Worm (Caenorhabditis elegans) whole organism, L1 larva: ENCODE measurements around the gene W10G6.1.
A peak's percentile ranks its signal among the peaks of the same experiment; 100 is the strongest.
"Not testable (repeated sequence)": the region's sequence is repeated elsewhere in the genome, so short reads cannot be mapped to it uniquely, and the experiment has no call there.

Source experiments
- C16A3.4 ChIP-seq: fragments of 150-350 bp; optimal IDR thresholded peaks from 2 replicates; lab custom pipeline; 2014; ENCODE audit warnings: missing biosample characterization, missing genetic modification characterization
- C34B4.2 ChIP-seq: sonication (generic microtip); optimal IDR thresholded peaks from 2 replicates; lab custom pipeline; 2017; ENCODE audit warnings: mild to moderate bottlenecking, missing genetic modification characterization, missing compliant biosample characterization
- F16B12.6 ChIP-seq: fragments of 150-350 bp; optimal IDR thresholded peaks from 2 replicates; lab custom pipeline; 2014; ENCODE audit warnings: missing biosample characterization, missing genetic modification characterization
- Y116A8C.19 ChIP-seq: sonication (generic microtip); optimal IDR thresholded peaks from 2 replicates; lab custom pipeline; 2016; ENCODE audit warnings: missing compliant biosample characterization, missing genetic modification characterization, borderline replicate concordance
- alr-1 ChIP-seq: fragments of 200-800 bp; sonication (Bioruptor generic); optimal IDR thresholded peaks from 2 replicates; lab custom pipeline; 2018; ENCODE audit warnings: borderline replicate concordance, mild to moderate bottlenecking, missing genetic modification characterization, missing compliant biosample characterization
- ceh-82 ChIP-seq, 3 experiments: fragments of 150-350 bp in 1 of 3; sonication (generic microtip) in 2 of 3; optimal IDR thresholded peaks; 2 replicates each; lab custom pipeline; 2014 to 2017; ENCODE audit warnings: missing biosample characterization in 3 of 3, missing genetic modification characterization in 3 of 3
- ceh-90 ChIP-seq: sonication (generic microtip); optimal IDR thresholded peaks from 2 replicates; lab custom pipeline; 2016; ENCODE audit warnings: missing genetic modification characterization, missing compliant biosample characterization
- ces-1 ChIP-seq: fragments of 150-350 bp; optimal IDR thresholded peaks from 2 replicates; lab custom pipeline; 2014; ENCODE audit warnings: missing biosample characterization, missing genetic modification reagents, missing genetic modification characterization
- dpl-1 ChIP-seq, 3 experiments: fragments of 150-350 bp in 2 of 3; sonication (generic microtip) in 1 of 3; optimal IDR thresholded peaks; 2 replicates each; lab custom pipeline; 2014 to 2017; ENCODE audit warnings: missing biosample characterization in 3 of 3, missing genetic modification characterization in 3 of 3, missing genetic modification reagents in 3 of 3
- efl-1 ChIP-seq, 4 experiments: fragments of 150-350 bp; optimal IDR thresholded peaks in 3 of 4; peaks in 1 of 4; 1 replicate in 1 of 4; 2 replicates in 3 of 4; lab custom pipeline; 2014; ENCODE audit warnings: missing biosample characterization in 2 of 4, missing genetic modification characterization in 2 of 4, missing genetic modification reagents in 2 of 4
- efl-3 ChIP-seq: fragments of 200-800 bp; sonication (Bioruptor generic); optimal IDR thresholded peaks from 2 replicates; lab custom pipeline; 2018; ENCODE audit warnings: mild to moderate bottlenecking, missing genetic modification characterization, missing compliant biosample characterization
- fkh-10 ChIP-seq: sonication (generic microtip); optimal IDR thresholded peaks from 2 replicates; lab custom pipeline; 2017; ENCODE audit warnings: missing biosample characterization, missing genetic modification reagents, missing genetic modification characterization
- fkh-4 ChIP-seq: sonication (generic microtip); optimal IDR thresholded peaks from 2 replicates; lab custom pipeline; 2016; ENCODE audit warnings: missing compliant biosample characterization, missing genetic modification characterization, borderline replicate concordance
- grh-1 ChIP-seq: fragments of 200-800 bp; sonication (Bioruptor generic); IDR thresholded peaks from 2 replicates; pipeline ENCODE4 v1.3.6; 2022; ENCODE audit warnings: missing genetic modification reagents, missing genetic modification characterization, missing compliant biosample characterization
- hlh-4 ChIP-seq: sonication (generic microtip); optimal IDR thresholded peaks from 2 replicates; lab custom pipeline; 2016; ENCODE audit warnings: mild to moderate bottlenecking, missing genetic modification characterization, missing compliant biosample characterization
- hpl-2 ChIP-seq: fragments of 150-350 bp; optimal IDR thresholded peaks from 2 replicates; lab custom pipeline; 2014; ENCODE audit warnings: missing biosample characterization, missing genetic modification reagents, missing genetic modification characterization
- isw-1 ChIP-seq: fragments of 200-800 bp; sonication (Bioruptor generic); IDR thresholded peaks from 2 replicates; pipeline ENCODE4 v1.3.6; 2022; ENCODE audit warnings: missing genetic modification characterization, missing compliant biosample characterization
- jun-1 ChIP-seq: fragments of 150-350 bp; optimal IDR thresholded peaks from 2 replicates; lab custom pipeline; 2014; ENCODE audit warnings: missing biosample characterization, missing genetic modification reagents, missing genetic modification characterization
- lin-13 ChIP-seq: fragments of 150-350 bp; optimal IDR thresholded peaks from 2 replicates; lab custom pipeline; 2014; ENCODE audit warnings: missing biosample characterization, missing genetic modification reagents, missing genetic modification characterization
- lin-14 ChIP-seq: fragments of 200-800 bp; sonication (Bioruptor generic); optimal IDR thresholded peaks from 2 replicates; lab custom pipeline; 2018; ENCODE audit warnings: mild to moderate bottlenecking, missing genetic modification characterization, moderate library complexity, missing compliant biosample characterization
- lin-15B ChIP-seq: fragments of 150-350 bp; sonication (generic microtip); optimal IDR thresholded peaks from 3 replicates; lab custom pipeline; 2014; ENCODE audit warnings: missing biosample characterization, missing genetic modification characterization
- mdl-1 ChIP-seq, 2 experiments: fragments of 150-350 bp; optimal IDR thresholded peaks; 2 replicates each; lab custom pipeline; 2014 to 2017; ENCODE audit warnings: missing biosample characterization in 2 of 2, missing genetic modification characterization in 2 of 2, inconsistent platforms in 1 of 2
- mep-1 ChIP-seq: fragments of 150-350 bp; optimal IDR thresholded peaks from 2 replicates; lab custom pipeline; 2014; ENCODE audit warnings: missing biosample characterization, missing genetic modification characterization
- nhr-12 ChIP-seq: sonication (generic microtip); optimal IDR thresholded peaks from 2 replicates; lab custom pipeline; 2017; ENCODE audit warnings: missing biosample characterization, missing genetic modification characterization
- nhr-237 ChIP-seq: fragments of 150-350 bp; optimal IDR thresholded peaks from 2 replicates; lab custom pipeline; 2014; ENCODE audit warnings: missing biosample characterization, missing genetic modification characterization
- nhr-47 ChIP-seq: sonication (generic microtip); optimal IDR thresholded peaks from 2 replicates; lab custom pipeline; 2016; ENCODE audit warnings: mild to moderate bottlenecking, missing genetic modification characterization, moderate library complexity, missing compliant biosample characterization
- nhr-71 ChIP-seq: sonication (generic microtip); optimal IDR thresholded peaks from 2 replicates; lab custom pipeline; 2016; ENCODE audit warnings: mild to moderate bottlenecking, missing genetic modification characterization, moderate library complexity, missing compliant biosample characterization
- nhr-84 ChIP-seq: sonication (generic microtip); optimal IDR thresholded peaks from 2 replicates; lab custom pipeline; 2017; ENCODE audit warnings: missing biosample characterization, missing genetic modification characterization
- nhr-85 ChIP-seq: sonication (generic microtip); peaks from one replicate; lab custom pipeline; 2016; ENCODE audit warnings: missing genetic modification characterization, inconsistent platforms, missing compliant biosample characterization
- nhr-90 ChIP-seq: sonication (generic microtip); optimal IDR thresholded peaks from 2 replicates; lab custom pipeline; 2016; ENCODE audit warnings: mild to moderate bottlenecking, missing genetic modification characterization, missing compliant biosample characterization; ENCODE audit not compliant: poor library complexity
- pqm-1 ChIP-seq: sonication (generic microtip); optimal IDR thresholded peaks from 3 replicates; lab custom pipeline; 2017; ENCODE audit warnings: missing biosample characterization, missing genetic modification characterization
- snpc-4 ChIP-seq: fragments of 150-350 bp; optimal IDR thresholded peaks from 2 replicates; lab custom pipeline; 2014; ENCODE audit warnings: missing biosample characterization, missing genetic modification characterization
- snu-23 ChIP-seq: sonication (generic microtip); optimal IDR thresholded peaks from 2 replicates; lab custom pipeline; 2016; ENCODE audit warnings: missing genetic modification characterization, missing compliant biosample characterization
- sptf-1 ChIP-seq: fragments of 150-350 bp; optimal IDR thresholded peaks from 2 replicates; lab custom pipeline; 2014; ENCODE audit warnings: missing biosample characterization, missing genetic modification characterization
- swsn-7 ChIP-seq: sonication (generic microtip); optimal IDR thresholded peaks from 2 replicates; lab custom pipeline; 2016; ENCODE audit warnings: missing genetic modification characterization, missing compliant biosample characterization
- tlp-1 ChIP-seq: fragments of 150-350 bp; optimal IDR thresholded peaks from 2 replicates; lab custom pipeline; 2014; ENCODE audit warnings: missing biosample characterization, missing genetic modification characterization
- unc-130 ChIP-seq: fragments of 150-350 bp; optimal IDR thresholded peaks from 2 replicates; lab custom pipeline; 2017; ENCODE audit warnings: missing biosample characterization, missing genetic modification characterization, inconsistent platforms
- unc-30 ChIP-seq: sonication (generic microtip); optimal IDR thresholded peaks from 2 replicates; lab custom pipeline; 2017; ENCODE audit warnings: missing biosample characterization, missing genetic modification characterization
- unc-62 ChIP-seq: fragments of 150-350 bp; optimal IDR thresholded peaks from 2 replicates; lab custom pipeline; 2014; ENCODE audit warnings: missing biosample characterization, missing genetic modification reagents, missing genetic modification characterization
- xbp-1 ChIP-seq: sonication (generic microtip); optimal IDR thresholded peaks from 2 replicates; lab custom pipeline; 2016; ENCODE audit warnings: missing genetic modification characterization, missing compliant biosample characterization
- zag-1 ChIP-seq: fragments of 150-350 bp; optimal IDR thresholded peaks from 2 replicates; lab custom pipeline; 2014; ENCODE audit warnings: missing biosample characterization, missing genetic modification characterization
- ztf-11 ChIP-seq, 2 experiments: sonication (generic microtip); optimal IDR thresholded peaks; 2 replicates each; lab custom pipeline; 2016 to 2017; ENCODE audit warnings: missing genetic modification characterization in 2 of 2, missing biosample characterization in 1 of 2, missing compliant biosample characterization in 1 of 2
- ztf-4 ChIP-seq: fragments of 150-350 bp; optimal IDR thresholded peaks from 2 replicates; lab custom pipeline; 2014; ENCODE audit warnings: missing biosample characterization, missing genetic modification characterization

W10G6.1 gene

ce11 chrX:16209660-16210059 is 35.3 kb upstream of the W10G6.1 start (continued):
- TF ChIP-seq hlh-4 (tag; lab: Kevin White, UChicago) (no peak), lin-14 (GFP tag; lab: Kevin White, UChicago) (peak; percentile 82), mdl-1 (tag; optimal IDR thresholded peaks at IDR 0.05; lab: Kevin White, UChicago) (peak in 1 of 2 experiments; percentile 82), jun-1 (tag; lab: Kevin White, UChicago) (peak; percentile 86), ztf-4 (tag; lab: Kevin White, UChicago) (peak; percentile 80), swsn-7 (peak; percentile 82), efl-3 (GFP tag; lab: Kevin White, UChicago) (peak; percentile 55), sptf-1 (tag; lab: Kevin White, UChicago) (no peak), nhr-47 (peak; percentile 94), grh-1 (GFP tag; lab: Robert Waterston, UW) (peak; percentile 79), alr-1 (no peak), unc-30 (tag; lab: Kevin White, UChicago) (no peak), fkh-10 (GFP tag; lab: Kevin White, UChicago) (peak; percentile 83), dpl-1 (GFP tag; optimal IDR thresholded peaks at IDR 0.05; lab: Kevin White, UChicago) (peak in 2 of 3 experiments; percentile 32), unc-130 (tag; lab: Kevin White, UChicago) (no peak), snpc-4 (tag; lab: Kevin White, UChicago) (peak; percentile 86), C16A3.4 (tag; lab: Kevin White, UChicago) (peak; percentile 79), xbp-1 (peak; percentile 77), isw-1 (peak; percentile 71), nhr-71 (tag; lab: Kevin White, UChicago) (peak; percentile 85), ztf-11 (tag; optimal IDR thresholded peaks at IDR 0.05; lab: Kevin White, UChicago) (peak in 1 of 2 experiments; percentile 54), tlp-1 (tag; lab: Kevin White, UChicago) (no peak), ceh-90 (no peak), lin-15B (no peak), C34B4.2 (tag; lab: Kevin White, UChicago) (no peak), ceh-82 (tag; optimal IDR thresholded peaks at IDR 0.05; lab: Kevin White, UChicago) (peak; percentile 76 to 87 (median 87)), F16B12.6 (tag; lab: Kevin White, UChicago) (no peak), unc-62 (GFP tag; lab: Kevin White, UChicago) (no peak), fkh-4 (tag; lab: Kevin White, UChicago) (peak; percentile 13), snu-23 (GFP tag; lab: Kevin White, UChicago) (peak; percentile 93), nhr-12 (no peak), pqm-1 (no peak), Y116A8C.19 (no peak), zag-1 (tag; lab: Kevin White, UChicago) (no peak), nhr-237 (tag; lab: Kevin White, UChicago) (peak; percentile 2), nhr-84 (tag; lab: Kevin White, UChicago) (no peak), nhr-90 (tag; lab: Kevin White, UChicago) (peak; percentile 86), nhr-85 (peak; percentile 85), mep-1 (peak; percentile 93), hpl-2 (GFP tag; lab: Kevin White, UChicago) (peak; percentile 50), lin-13 (peak; percentile 25)
- TF ChIP-seq, all 84 proteins: peak for 53

ce11 chrX:16210518-16210917 is 34.5 kb upstream of the W10G6.1 start, which contains the start of gene R11.4:
TSS of gene R11.4 (minus strand) at chrX:16210618.
- TF ChIP-seq nhr-237 (tag; lab: Kevin White, UChicago) (no peak), hlh-4 (tag; lab: Kevin White, UChicago) (no peak), snpc-4 (tag; lab: Kevin White, UChicago) (no peak)

- TF ChIP-seq ces-1; nhr-47; efl-1 (optimal IDR thresholded peaks at IDR 0.05; lab: Kevin White, UChicago); efl-1 (GFP tag; optimal IDR thresholded peaks at IDR 0.05 in 1 of 2; lab: Kevin White, UChicago): not testable (repeated sequence)
Observed at ce11 chrX:16212306-16212705, 32.7 kb upstream of the W10G6.1 start, which contains the start of gene F23A7.4. TSS of gene F23A7.4 (plus strand) at chrX:16212606.
